Fruit fly (Drosophila melanogaster) whole organism, embryonic: ENCODE data around the gene lin-28.

Experiments used
- Blimp-1 ChIP-seq: fragments of 200-800 bp; sonication (Bioruptor generic); optimal IDR thresholded peaks from 3 replicates; lab custom pipeline; 2018; ENCODE audit warnings: missing biosample characterization, missing genetic modification characterization, mild to moderate bottlenecking, moderate library complexity, missing genetic modification reagents
- CG10321 ChIP-seq: fragments of 200-800 bp; sonication (Bioruptor generic); IDR thresholded peaks from 2 replicates; pipeline ENCODE4 v1.3.6; 2022; ENCODE audit warnings: missing biosample characterization, missing genetic modification characterization
- CG11247 ChIP-seq: fragments of 200-800 bp; sonication (Bioruptor generic); IDR thresholded peaks from 2 replicates; pipeline ENCODE4 v1.3.6; 2022; ENCODE audit warnings: missing biosample characterization, missing genetic modification characterization
- CG11560 ChIP-seq: fragments of 200-800 bp; sonication (Bioruptor generic); IDR thresholded peaks from 3 replicates; pipeline ENCODE4 v1.3.6; 2022; ENCODE audit warnings: missing biosample characterization, missing genetic modification characterization
- CG11695 ChIP-seq: fragments of 200-800 bp; sonication (Bioruptor generic); IDR thresholded peaks from 3 replicates; pipeline ENCODE4 v1.3.6; 2022; ENCODE audit warnings: missing biosample characterization, missing genetic modification characterization
- CG14860 ChIP-seq: fragments of 200-800 bp; sonication (Bioruptor generic); IDR thresholded peaks from 3 replicates; pipeline ENCODE4 v1.3.6; 2022; ENCODE audit warnings: missing biosample characterization, missing genetic modification characterization; ENCODE audit not compliant: partially characterized antibody
- CG15479 ChIP-seq: fragments of 200-800 bp; sonication (Bioruptor generic); optimal IDR thresholded peaks from 3 replicates; lab custom pipeline; 2019; ENCODE audit warnings: missing biosample characterization, mild to moderate bottlenecking, missing genetic modification characterization, moderate library complexity
- CG17385 ChIP-seq: fragments of 200-800 bp; sonication (Bioruptor generic); optimal IDR thresholded peaks from 3 replicates; lab custom pipeline; 2018; ENCODE audit warnings: missing biosample characterization, mild to moderate bottlenecking, missing genetic modification characterization
- CG1832 ChIP-seq: fragments of 200-800 bp; sonication (Bioruptor generic); optimal IDR thresholded peaks from 2 replicates; lab custom pipeline; 2017; ENCODE audit warnings: missing biosample characterization, mild to moderate bottlenecking, missing genetic modification characterization, inconsistent platforms
- CG34224 ChIP-seq: fragments of 200-800 bp; sonication (Bioruptor generic); IDR thresholded peaks from 3 replicates; pipeline ENCODE4 v1.3.6; 2022; ENCODE audit warnings: missing biosample characterization, missing genetic modification characterization; ENCODE audit not compliant: partially characterized antibody
- CG7745 ChIP-seq: fragments of 200-800 bp; sonication (Bioruptor generic); optimal IDR thresholded peaks from 2 replicates; lab custom pipeline; 2018; ENCODE audit warnings: missing biosample characterization, mild to moderate bottlenecking, missing genetic modification characterization, moderate library complexity
- CG8281 ChIP-seq: fragments of 200-800 bp; sonication (Bioruptor generic); optimal IDR thresholded peaks from 2 replicates; lab custom pipeline; 2018; ENCODE audit warnings: missing biosample characterization, mild to moderate bottlenecking, missing genetic modification characterization, moderate library complexity
- CG9215 ChIP-seq: fragments of 200-800 bp; sonication (Bioruptor generic); IDR thresholded peaks from 2 replicates; pipeline ENCODE4 v1.3.6; 2022; ENCODE audit warnings: missing biosample characterization, missing genetic modification characterization
- Deaf1 ChIP-seq: fragments of 200-800 bp; optimal IDR thresholded peaks from 3 replicates; lab custom pipeline; 2019; ENCODE audit warnings: missing biosample characterization, mild to moderate bottlenecking, missing genetic modification characterization, moderate library complexity
- Dref ChIP-seq: fragments of 200-800 bp; sonication (Bioruptor generic); IDR thresholded peaks from 2 replicates; pipeline ENCODE4 v1.3.6; 2022; ENCODE audit warnings: missing biosample characterization, missing genetic modification characterization
- Eip74EF ChIP-seq, 2 experiments: fragments of 200-800 bp in 1 of 2; fragments of >200 bp in 1 of 2; sonication (Bioruptor generic) in 1 of 2; optimal IDR thresholded peaks; 2 replicates each; lab custom pipeline; 2017 to 2019; ENCODE audit warnings: missing biosample characterization in 2 of 2, missing genetic modification characterization in 2 of 2, mild to moderate bottlenecking in 1 of 2, moderate library complexity in 1 of 2
- Fer2 ChIP-seq: fragments of 200-800 bp; sonication (Bioruptor generic); optimal IDR thresholded peaks from 2 replicates; lab custom pipeline; 2018; ENCODE audit warnings: missing biosample characterization, mild to moderate bottlenecking, missing genetic modification characterization, moderate library complexity
- GATAe ChIP-seq: fragments of 200-800 bp; sonication (Bioruptor generic); conservative IDR thresholded peaks from 2 replicates; pipeline ENCODE4 v1.3.6; 2022; ENCODE audit warnings: missing biosample characterization, missing genetic modification characterization
- Rx ChIP-seq: fragments of 200-800 bp; sonication (Bioruptor generic); IDR thresholded peaks from 2 replicates; pipeline ENCODE4 v1.3.6; 2022; ENCODE audit warnings: missing biosample characterization, missing genetic modification characterization
- Scr ChIP-seq: fragments of 200-800 bp; sonication (Bioruptor generic); IDR thresholded peaks from 2 replicates; pipeline ENCODE4 v1.3.6; 2022; ENCODE audit warnings: missing biosample characterization, missing genetic modification characterization; ENCODE audit not compliant: partially characterized antibody
- Trl ChIP-seq, 3 experiments: fragments of >200 bp in 2 of 3; fragments of 200-800 bp in 1 of 3; sonication (Bioruptor generic) in 1 of 3; optimal IDR thresholded peaks; 2 replicates in 1 of 3; 3 replicates in 2 of 3; lab custom pipeline; 2016 to 2017; ENCODE audit warnings: missing biosample characterization in 1 of 3, missing genetic modification characterization in 1 of 3
- crol ChIP-seq: fragments of 200-800 bp; sonication (Bioruptor generic); IDR thresholded peaks from 2 replicates; pipeline ENCODE4 v1.3.6; 2022; ENCODE audit warnings: missing biosample characterization, missing genetic modification characterization
- fd102C ChIP-seq: fragments of 200-800 bp; sonication (Bioruptor generic); optimal IDR thresholded peaks from 2 replicates; lab custom pipeline; 2018; ENCODE audit warnings: missing biosample characterization, mild to moderate bottlenecking, missing genetic modification characterization, moderate library complexity
- fru ChIP-seq: fragments of >200 bp; optimal IDR thresholded peaks from 2 replicates; lab custom pipeline; 2017
- ftz-f1 ChIP-seq: fragments of 200-800 bp; sonication (Bioruptor generic); optimal IDR thresholded peaks from 2 replicates; lab custom pipeline; 2016; ENCODE audit warnings: missing biosample characterization, missing genetic modification characterization
- gcm ChIP-seq: fragments of 200-800 bp; sonication (Bioruptor generic); optimal IDR thresholded peaks from 2 replicates; lab custom pipeline; 2019; ENCODE audit warnings: missing biosample characterization, mild to moderate bottlenecking, missing genetic modification characterization, moderate library complexity
- grau ChIP-seq: fragments of 200-800 bp; optimal IDR thresholded peaks from 3 replicates; lab custom pipeline; 2019; ENCODE audit warnings: missing biosample characterization, mild to moderate bottlenecking, missing genetic modification characterization, moderate library complexity
- kni ChIP-seq: fragments of 200-800 bp; sonication (Bioruptor generic); optimal IDR thresholded peaks from 3 replicates; lab custom pipeline; 2017; ENCODE audit warnings: mild to moderate bottlenecking, missing biosample characterization, missing genetic modification reagents, missing genetic modification characterization
- knrl ChIP-seq: fragments of 200-800 bp; sonication (Bioruptor generic); IDR thresholded peaks from 3 replicates; pipeline ENCODE4 v1.3.6; 2022; ENCODE audit warnings: missing biosample characterization, missing genetic modification characterization; ENCODE audit not compliant: partially characterized antibody
- luna ChIP-seq: fragments of 200-800 bp; sonication (Bioruptor generic); optimal IDR thresholded peaks from 2 replicates; lab custom pipeline; 2016; ENCODE audit warnings: missing biosample characterization, missing genetic modification characterization
- org-1 ChIP-seq: fragments of 200-800 bp; sonication (Bioruptor generic); optimal IDR thresholded peaks from 2 replicates; lab custom pipeline; 2017; ENCODE audit warnings: missing biosample characterization, missing genetic modification characterization
- so ChIP-seq: fragments of 200-800 bp; sonication (Bioruptor generic); IDR thresholded peaks from 3 replicates; pipeline ENCODE4 v1.3.6; 2022; ENCODE audit warnings: missing biosample characterization, missing genetic modification characterization
- tap ChIP-seq: fragments of 200-800 bp; optimal IDR thresholded peaks from 3 replicates; lab custom pipeline; 2019; ENCODE audit warnings: missing biosample characterization, mild to moderate bottlenecking, missing genetic modification characterization, moderate library complexity
- tll ChIP-seq, 2 experiments: fragments of 200-800 bp in 1 of 2; fragments of >200 bp in 1 of 2; sonication (Bioruptor generic) in 1 of 2; optimal IDR thresholded peaks; 2 replicates each; lab custom pipeline; 2017 to 2019; ENCODE audit warnings: missing biosample characterization in 2 of 2, missing genetic modification characterization in 2 of 2, mild to moderate bottlenecking in 1 of 2, moderate library complexity in 1 of 2
- zen ChIP-seq: fragments of 200-800 bp; sonication (Bioruptor generic); optimal IDR thresholded peaks from 3 replicates; lab custom pipeline; 2018; ENCODE audit warnings: missing biosample characterization, mild to moderate bottlenecking, missing genetic modification characterization, moderate library complexity

The lin-28 gene

dm6 chr3L:5611732-5612250 is 42.7 kb upstream of the lin-28 start (continued):
- TF ChIP-seq gcm (GFP tag; lab: Kevin White, UChicago) = peak; percentile 90

dm6 chr3L:5615744-5616143 is 38.7 kb upstream of the lin-28 start:
- no peak for TF ChIP-seq crol (GFP tag; lab: Robert Waterston, UW)
- 0 out of 3 replicates have a peak, but pooled peaks have one; percentile 27 for TF ChIP-seq CG11560 (tag; lab: Robert Waterston, UW)
- TF ChIP-seq grau (tag; lab: Kevin White, UChicago) = no peak
- TF ChIP-seq, all 482 proteins: peak for 1

dm6 chr3L:5616472-5616871 is 38.0 kb upstream of the lin-28 start:
- no peak for TF ChIP-seq fru (lab: Kevin White, UChicago)
- TF ChIP-seq Fer2 (tag; lab: Kevin White, UChicago) = no peak
- no peak for TF ChIP-seq ftz-f1
- no peak for TF ChIP-seq zen
- TF ChIP-seq CG9215 (GFP tag; lab: Robert Waterston, UW) = no peak
- TF ChIP-seq CG8281 = no peak
- peak; percentile 82 for TF ChIP-seq CG17385 (GFP tag; lab: Kevin White, UChicago)
- TF ChIP-seq CG7745 = no peak
- TF ChIP-seq CG11695 = no peak
- TF ChIP-seq CG10321 (GFP tag; lab: Robert Waterston, UW) = no peak
- no peak for TF ChIP-seq luna (GFP tag; lab: Kevin White, UChicago)
- peak; percentile 17 for TF ChIP-seq CG15479 (GFP tag; lab: Kevin White, UChicago)
- peak; percentile 75 for TF ChIP-seq Deaf1
- TF ChIP-seq CG34224 (GFP tag; lab: Robert Waterston, UW) = no peak
- TF ChIP-seq Dref = no peak
- TF ChIP-seq GATAe = no peak
- peak; percentile 55 for TF ChIP-seq CG11247 (GFP tag; lab: Robert Waterston, UW)
- no peak for TF ChIP-seq Scr (GFP tag; lab: Robert Waterston, UW)
- TF ChIP-seq Rx = no peak
- TF ChIP-seq so (GFP tag; lab: Robert Waterston, UW) = no peak
- no peak for TF ChIP-seq fd102C (GFP tag; lab: Kevin White, UChicago)
- no peak for TF ChIP-seq CG14860 (GFP tag; lab: Robert Waterston, UW)
- no peak for TF ChIP-seq org-1 (GFP tag; lab: Kevin White, UChicago)
- peak in 1 of 2 experiments; percentile 47 for TF ChIP-seq tll (GFP tag; optimal IDR thresholded peaks at IDR 0.05; lab: Kevin White, UChicago)
- peak; percentile 98 for TF ChIP-seq Blimp-1
- peak; percentile 29 for TF ChIP-seq kni (GFP tag; lab: Kevin White, UChicago)
- TF ChIP-seq tap (tag; lab: Kevin White, UChicago) = no peak

dm6 chr3L:5617395-5617794 is 37.1 kb upstream of the lin-28 start:
- no peak for TF ChIP-seq CG1832 (GFP tag; lab: Kevin White, UChicago)
- TF ChIP-seq Blimp-1 = peak; percentile 42
- TF ChIP-seq Trl (optimal IDR thresholded peaks at IDR 0.05; lab: Kevin White, UChicago) = no peak
- TF ChIP-seq Trl (GFP tag; optimal IDR thresholded peaks at IDR 0.05; lab: Kevin White, UChicago) = no peak
- TF ChIP-seq Eip74EF (GFP tag; optimal IDR thresholded peaks at IDR 0.05; lab: Kevin White, UChicago) = no peak
- TF ChIP-seq knrl (GFP tag; lab: Robert Waterston, UW) = no peak
- TF ChIP-seq, all 482 proteins: peak for 1
